Worm (Caenorhabditis elegans): ENCODE measurements around the gene aptf-3.

- TF ChIP-seq unc-55 (GFP tag; optimal IDR thresholded peaks at IDR 0.05): no peak
- TF ChIP-seq K09A11.1 (tag; optimal IDR thresholded peaks at IDR 0.05; ENCODE audit: insufficient read depth): no peak
- no peak for TF ChIP-seq elt-2 (tag; optimal IDR thresholded peaks at IDR 0.05)
- TF ChIP-seq npax-4 (tag; optimal IDR thresholded peaks at IDR 0.05): no peak
- no peak for TF ChIP-seq mec-3 (tag; optimal IDR thresholded peaks at IDR 0.05; ENCODE audit: borderline replicate concordance)
- no peak for TF ChIP-seq ceh-2 (tag; optimal IDR thresholded peaks at IDR 0.05)
- TF ChIP-seq pha-4 (tag; optimal IDR thresholded peaks at IDR 0.05): no peak
Observed at ce11 chrII:8642376-8642775, 48.4 kb downstream of the aptf-3 start.
